Worm (Caenorhabditis elegans): ENCODE measurements around the gene spin-3.

spin-3 gene

DNA sequence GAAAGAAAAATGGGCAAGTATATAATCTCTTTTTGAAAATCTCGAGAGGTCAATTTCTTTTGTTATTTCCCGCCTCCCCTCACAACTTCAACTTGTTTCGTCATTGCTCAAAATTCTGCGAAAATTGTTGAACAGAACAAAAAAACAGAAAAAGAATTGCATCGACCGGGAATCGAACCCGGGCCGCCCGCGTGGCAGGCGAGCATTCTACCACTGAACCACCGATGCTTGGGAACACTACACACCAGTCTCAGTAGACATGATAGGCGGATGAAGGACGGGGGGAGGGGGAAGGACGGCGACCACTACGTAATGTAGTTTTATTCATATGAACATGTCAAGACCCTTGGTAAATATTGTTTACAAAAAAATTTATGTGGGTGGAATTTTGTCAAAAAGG is 8.9 kb upstream of the spin-3 start (continued):
- peak; percentile 95 for TF ChIP-seq pbrm-1 (GFP tag; IDR thresholded peaks at IDR 0.05)
- no peak for TF ChIP-seq F57C9.4 (tag; optimal IDR thresholded peaks at IDR 0.05)
- TF ChIP-seq dox-1 (GFP tag; IDR thresholded peaks at IDR 0.05): no peak
- TF ChIP-seq attf-3 (GFP tag; conservative IDR thresholded peaks at IDR 0.05): peak; percentile 56; the same call in 1 of the 2 replicates
- no peak for TF ChIP-seq nfya-2 (GFP tag; IDR thresholded peaks at IDR 0.05)
- no peak for TF ChIP-seq ccch-3 (GFP tag; optimal IDR thresholded peaks at IDR 0.05)
- TF ChIP-seq K12H6.12 (tag; optimal IDR thresholded peaks at IDR 0.05): peak; percentile 76
- peak; percentile 98 for TF ChIP-seq B0261.1 (tag; optimal IDR thresholded peaks at IDR 0.05)
- peak; percentile 80; the same call in 1 of the 2 replicates for TF ChIP-seq ztf-6 (GFP tag; IDR thresholded peaks at IDR 0.05)
- no peak for TF ChIP-seq efl-1 (GFP tag; optimal IDR thresholded peaks at IDR 0.05)
- TF ChIP-seq akir-1 (GFP tag; optimal IDR thresholded peaks at IDR 0.05): peak; percentile 47
- TF ChIP-seq ztf-28 (GFP tag; IDR thresholded peaks at IDR 0.05): peak; percentile 78; the same call in 1 of the 2 replicates
- peak; percentile 68 for TF ChIP-seq repo-1 (tag; optimal IDR thresholded peaks at IDR 0.05)
- peak; percentile 66; the same call in 1 of the 2 replicates for TF ChIP-seq bed-2 (GFP tag; IDR thresholded peaks at IDR 0.05)
- TF ChIP-seq tbp1 (GFP tag; optimal IDR thresholded peaks at IDR 0.05): peak; percentile 99
- TF ChIP-seq B0336.3 (GFP tag; IDR thresholded peaks at IDR 0.05): no peak
- no peak for TF ChIP-seq F39B2.1 (GFP tag; IDR thresholded peaks at IDR 0.05)
- peak; percentile 46 for TF ChIP-seq madf-10 (tag; optimal IDR thresholded peaks at IDR 0.05)
- TF ChIP-seq nfya-1 (tag; optimal IDR thresholded peaks at IDR 0.05; ENCODE audit: borderline replicate concordance, insufficient read depth): no peak
- TF ChIP-seq hsf-1 (GFP tag; IDR thresholded peaks at IDR 0.05): 0 out of 2 replicates have a peak, but pooled peaks have one; percentile 23
- peak; percentile 91 for TF ChIP-seq egl-44 (GFP tag; IDR thresholded peaks at IDR 0.05)
- peak; percentile 56 to 73 for TF ChIP-seq let-607 (tag; optimal IDR thresholded peaks at IDR 0.05)
- no peak; the same call in 1 of the 2 replicates for TF ChIP-seq C06A6.2 (GFP tag; conservative IDR thresholded peaks at IDR 0.05)
- TF ChIP-seq hmg-1.2 (GFP tag; IDR thresholded peaks at IDR 0.05): peak; percentile 84
- TF ChIP-seq ets-4 (GFP tag; optimal IDR thresholded peaks at IDR 0.05): peak; percentile 84
- TF ChIP-seq let-526 (GFP tag; IDR thresholded peaks at IDR 0.05): peak; percentile 56; the same call in 1 of the 2 replicates
- peak; percentile 64 for TF ChIP-seq ZK185.1 (tag; optimal IDR thresholded peaks at IDR 0.05; ENCODE audit: poor library complexity, severe bottlenecking)
- TF ChIP-seq ztf-18 (tag; optimal IDR thresholded peaks at IDR 0.05): peak; percentile 71
- TF ChIP-seq Y56A3A.18 (GFP tag; IDR thresholded peaks at IDR 0.05): peak; percentile 82
- no peak for TF ChIP-seq ceh-91 (GFP tag; IDR thresholded peaks at IDR 0.05)
- TF ChIP-seq aptf-2 (GFP tag; conservative IDR thresholded peaks at IDR 0.05): 0 out of 2 replicates have a peak, but pooled peaks have one; percentile 46
- peak; percentile 45; the same call in 1 of the 2 replicates for TF ChIP-seq ekl-4 (GFP tag; IDR thresholded peaks at IDR 0.05)
- peak; percentile 44; the same call in 1 of the 2 replicates for TF ChIP-seq K11D2.4 (GFP tag; IDR thresholded peaks at IDR 0.05)
- TF ChIP-seq lsy-27 (tag; optimal IDR thresholded peaks at IDR 0.05; ENCODE audit: borderline replicate concordance, insufficient read depth): peak; percentile 17
- TF ChIP-seq lin-35 (GFP tag; optimal IDR thresholded peaks at IDR 0.05): peak in 1 of 3 experiments; percentile 72
- TF ChIP-seq lin-40 (tag; optimal IDR thresholded peaks at IDR 0.05): peak; percentile 83
- TF ChIP-seq zfh-2 (GFP tag; conservative IDR thresholded peaks at IDR 0.05): no peak
- TF ChIP-seq nhr-120 (GFP tag; IDR thresholded peaks at IDR 0.05): no peak
- no peak for TF ChIP-seq C17E4.6 (GFP tag; IDR thresholded peaks at IDR 0.05)
- no peak for TF ChIP-seq xnd-1 (tag; optimal IDR thresholded peaks at IDR 0.05)
- TF ChIP-seq snpc-3.4 (tag; optimal IDR thresholded peaks at IDR 0.05): peak; percentile 75
- TF ChIP-seq ztf-3 (GFP tag; optimal IDR thresholded peaks at IDR 0.05): peak; percentile 16
- TF ChIP-seq tbx-9 (tag; optimal IDR thresholded peaks at IDR 0.05; ENCODE audit: borderline replicate concordance): no peak
- no peak for TF ChIP-seq F37B4.10 (GFP tag; IDR thresholded peaks at IDR 0.05)
- peak; percentile 20 for TF ChIP-seq snpc-1.1 (tag; optimal IDR thresholded peaks at IDR 0.05; ENCODE audit: insufficient read depth)
- TF ChIP-seq aptf-3 (GFP tag; IDR thresholded peaks at IDR 0.05): no peak
- no peak for TF ChIP-seq dpff-1 (tag; optimal IDR thresholded peaks at IDR 0.05)

Measured in whole organism, young adult.